Fruit fly (Drosophila melanogaster) whole organism, pupa: ENCODE measurements around the gene PpD6.

Experiments used
- CG12605 ChIP-seq: fragments of 200-800 bp; sonication (Bioruptor generic); IDR thresholded peaks from 2 replicates; pipeline ENCODE4 v1.3.6; 2022; ENCODE audit warnings: missing biosample characterization, missing genetic modification characterization
- CG32121 ChIP-seq: fragments of 200-800 bp; sonication (Bioruptor generic); IDR thresholded peaks from 2 replicates; pipeline ENCODE4 v1.3.6; 2022; ENCODE audit warnings: missing biosample characterization, missing genetic modification characterization
- CG8159 ChIP-seq: fragments of 200-800 bp; sonication (Bioruptor generic); optimal IDR thresholded peaks from 3 replicates; lab custom pipeline; 2018; ENCODE audit warnings: missing biosample characterization, mild to moderate bottlenecking, missing genetic modification characterization, moderate library complexity
- CG8301 ChIP-seq: fragments of 200-800 bp; sonication (Bioruptor generic); optimal IDR thresholded peaks from 2 replicates; lab custom pipeline; 2018; ENCODE audit warnings: missing biosample characterization, mild to moderate bottlenecking, missing genetic modification characterization
- EcR ChIP-seq: fragments of 200-800 bp; sonication (Bioruptor generic); optimal IDR thresholded peaks from 3 replicates; lab custom pipeline; 2019; ENCODE audit warnings: missing biosample characterization, missing genetic modification characterization, mild to moderate bottlenecking, moderate library complexity, missing genetic modification reagents
- Ets98B ChIP-seq: fragments of 200-800 bp; sonication (Bioruptor generic); IDR thresholded peaks from 2 replicates; pipeline ENCODE4 v1.3.6; 2022; ENCODE audit warnings: missing biosample characterization, missing genetic modification characterization
- Pif1A ChIP-seq: fragments of 200-800 bp; sonication (Bioruptor generic); optimal IDR thresholded peaks from 3 replicates; lab custom pipeline; 2016; ENCODE audit warnings: missing biosample characterization, missing genetic modification characterization
- Snoo ChIP-seq: fragments of 200-800 bp; sonication (Bioruptor generic); optimal IDR thresholded peaks from 3 replicates; lab custom pipeline; 2017; ENCODE audit warnings: missing biosample characterization, mild to moderate bottlenecking, missing genetic modification characterization, inconsistent platforms
- gl ChIP-seq: fragments of 200-800 bp; sonication (Bioruptor generic); optimal IDR thresholded peaks from 2 replicates; lab custom pipeline; 2018; ENCODE audit warnings: missing biosample characterization, mild to moderate bottlenecking, missing genetic modification characterization

- TF ChIP-seq CG32121 (no peak), EcR (GFP tag; lab: Kevin White, UChicago) (no peak), Pif1A (GFP tag; lab: Kevin White, UChicago) (no peak), gl (no peak), CG8301 (tag; lab: Kevin White, UChicago) (no peak), Ets98B (GFP tag; lab: Robert Waterston, UW) (no peak), Snoo (tag; lab: Kevin White, UChicago) (no peak), CG8159 (tag; lab: Kevin White, UChicago) (no peak), CG12605 (GFP tag; lab: Robert Waterston, UW) (no peak)
These were observed 18.9 kb downstream of the PpD6 start, which contains the start of gene CG15403 for dm6 chr2L:3128335-3128734.
